Fruit fly (Drosophila melanogaster) S2 (cell line): Measurements from ENCODE around the gene Alg11.

Experiments
- CG8478 ChIP-seq: fragments of >200 bp; optimal IDR thresholded peaks from 2 replicates; lab custom pipeline; 2018
- CTCF ChIP-seq, 2 experiments: fragments of >200 bp; optimal IDR thresholded peaks; 2 replicates each; lab custom pipeline; 2018

- TF ChIP-seq CG8478 (no peak), CTCF (optimal IDR thresholded peaks at IDR 0.05; lab: Kevin White, UChicago) (no peak)
Measured at dm6 chr3L:21581984-21582383, 43.6 kb upstream of the Alg11 start.
